Worm (Caenorhabditis elegans) whole organism, mixed stage, embryonic: ENCODE results near the gene C33E10.1.

Experiments
- M03D4.4 ChIP-seq: sonication (generic microtip); optimal IDR thresholded peaks from 2 replicates; lab custom pipeline; 2017; ENCODE audit warnings: mild to moderate bottlenecking, missing genetic modification characterization, missing compliant biosample characterization
- bed-3 ChIP-seq: fragments of 200-800 bp; sonication (Bioruptor generic); optimal IDR thresholded peaks from 3 replicates; lab custom pipeline; 2018; ENCODE audit warnings: mild to moderate bottlenecking, missing genetic modification characterization, moderate library complexity, missing compliant biosample characterization
- blmp-1 ChIP-seq: fragments of 150-350 bp; optimal IDR thresholded peaks from 2 replicates; lab custom pipeline; 2014; ENCODE audit warnings: missing biosample characterization, missing genetic modification characterization
- ceh-83 ChIP-seq: fragments of 200-800 bp; sonication (Bioruptor generic); optimal IDR thresholded peaks from 2 replicates; lab custom pipeline; 2018; ENCODE audit warnings: mild to moderate bottlenecking, missing genetic modification characterization, missing compliant biosample characterization
- ces-1 ChIP-seq: fragments of 150-350 bp; optimal IDR thresholded peaks from 2 replicates; lab custom pipeline; 2014; ENCODE audit warnings: missing biosample characterization, missing genetic modification reagents, missing genetic modification characterization
- cnd-1 ChIP-seq: fragments of 200-800 bp; sonication (Bioruptor generic); optimal IDR thresholded peaks from 2 replicates; lab custom pipeline; 2018; ENCODE audit warnings: mild to moderate bottlenecking, missing genetic modification characterization, missing compliant biosample characterization
- elt-3 ChIP-seq: fragments of 150-350 bp; optimal IDR thresholded peaks from 2 replicates; lab custom pipeline; 2014; ENCODE audit warnings: missing biosample characterization, missing genetic modification characterization
- ham-2 ChIP-seq: fragments of 200-800 bp; sonication (Bioruptor generic); optimal IDR thresholded peaks from 2 replicates; lab custom pipeline; 2018; ENCODE audit warnings: mild to moderate bottlenecking, missing genetic modification characterization, missing compliant biosample characterization
- hlh-1 ChIP-seq: fragments of 150-350 bp; optimal IDR thresholded peaks from 2 replicates; lab custom pipeline; 2014; ENCODE audit warnings: missing biosample characterization, missing genetic modification reagents, missing genetic modification characterization
- lsy-2 ChIP-seq: fragments of 150-350 bp; optimal IDR thresholded peaks from 2 replicates; lab custom pipeline; 2014; ENCODE audit warnings: missing biosample characterization, missing genetic modification characterization
- mab-5 ChIP-seq: fragments of 150-350 bp; optimal IDR thresholded peaks from 2 replicates; lab custom pipeline; 2014; ENCODE audit warnings: missing biosample characterization, missing genetic modification characterization
- mep-1 ChIP-seq: fragments of 150-350 bp; optimal IDR thresholded peaks from 2 replicates; lab custom pipeline; 2017; ENCODE audit warnings: missing biosample characterization, missing genetic modification reagents, missing genetic modification characterization, inconsistent platforms
- nhr-12 ChIP-seq: fragments of 150-350 bp; optimal IDR thresholded peaks from 2 replicates; lab custom pipeline; 2014; ENCODE audit warnings: missing biosample characterization, missing genetic modification characterization
- nhr-2 ChIP-seq: fragments of 150-350 bp; optimal IDR thresholded peaks from 2 replicates; lab custom pipeline; 2014; ENCODE audit warnings: missing biosample characterization, missing genetic modification characterization
- nhr-237 ChIP-seq: fragments of 150-350 bp; optimal IDR thresholded peaks from 2 replicates; lab custom pipeline; 2014; ENCODE audit warnings: missing biosample characterization, missing genetic modification characterization
- nhr-28 ChIP-seq: fragments of 150-350 bp; optimal IDR thresholded peaks from 2 replicates; lab custom pipeline; 2014; ENCODE audit warnings: missing biosample characterization, missing genetic modification characterization
- nhr-76 ChIP-seq: sonication (generic microtip); optimal IDR thresholded peaks from 2 replicates; lab custom pipeline; 2017; ENCODE audit warnings: missing biosample characterization, missing genetic modification characterization
- pha-4 ChIP-seq: fragments of 150-350 bp; optimal IDR thresholded peaks from 2 replicates; lab custom pipeline; 2018; ENCODE audit warnings: missing biosample characterization, missing genetic modification reagents, missing genetic modification characterization
- sem-2 ChIP-seq: fragments of 200-800 bp; sonication (Bioruptor generic); optimal IDR thresholded peaks from 2 replicates; lab custom pipeline; 2018; ENCODE audit warnings: mild to moderate bottlenecking, missing genetic modification characterization, missing compliant biosample characterization
- tbx-8 ChIP-seq: fragments of 200-800 bp; sonication (Bioruptor generic); optimal IDR thresholded peaks from 2 replicates; lab custom pipeline; 2018; ENCODE audit warnings: mild to moderate bottlenecking, missing genetic modification characterization, moderate library complexity, missing compliant biosample characterization
- unc-120 ChIP-seq: sonication (generic microtip); optimal IDR thresholded peaks from 2 replicates; lab custom pipeline; 2017; ENCODE audit warnings: missing genetic modification characterization, missing compliant biosample characterization; ENCODE audit not compliant: poor library complexity, severe bottlenecking
- unc-62 ChIP-seq: fragments of 150-350 bp; optimal IDR thresholded peaks from 2 replicates; lab custom pipeline; 2014; ENCODE audit warnings: missing biosample characterization, missing genetic modification reagents, missing genetic modification characterization
- zip-8 ChIP-seq: fragments of 150-350 bp; optimal IDR thresholded peaks from 2 replicates; lab custom pipeline; 2014; ENCODE audit warnings: missing biosample characterization, missing genetic modification characterization
- ztf-11 ChIP-seq: fragments of 150-350 bp; optimal IDR thresholded peaks from 2 replicates; lab custom pipeline; 2014; ENCODE audit warnings: missing biosample characterization, missing genetic modification characterization

Gene C33E10.1

ce11 chrX:17338944-17339343 is 33.9 kb downstream of the C33E10.1 start:
- TF ChIP-seq nhr-12 (tag; lab: Kevin White, UChicago) (no peak), sem-2 (no peak)

- no peak for TF ChIP-seq ceh-83 (GFP tag; lab: Kevin White, UChicago)
- TF ChIP-seq mab-5 (tag; lab: Kevin White, UChicago): no peak
- no peak for TF ChIP-seq nhr-28 (tag; lab: Kevin White, UChicago)
- TF ChIP-seq unc-62 (GFP tag; lab: Kevin White, UChicago): no peak
- no peak for TF ChIP-seq blmp-1
Measured at ce11 chrX:17340484-17340883, 35.5 kb downstream of the C33E10.1 start, which contains the start of gene C53C11.1. Gene C53C11.1 (plus strand): TSS chrX:17340784.

- TF ChIP-seq ztf-11: no peak
- no peak for TF ChIP-seq unc-120
- TF ChIP-seq cnd-1: no peak
- no peak for TF ChIP-seq zip-8 (tag; lab: Kevin White, UChicago)
- TF ChIP-seq ces-1 (GFP tag; lab: Kevin White, UChicago): no peak
- TF ChIP-seq sem-2: no peak
- no peak for TF ChIP-seq hlh-1
- no peak for TF ChIP-seq ham-2 (GFP tag; lab: Kevin White, UChicago)
- no peak for TF ChIP-seq nhr-12 (tag; lab: Kevin White, UChicago)
- no peak for TF ChIP-seq nhr-2 (tag; lab: Kevin White, UChicago)
- TF ChIP-seq pha-4 (tag; lab: Kevin White, UChicago): no peak
- no peak for TF ChIP-seq elt-3 (tag; lab: Kevin White, UChicago)
- TF ChIP-seq nhr-237: no peak
- TF ChIP-seq tbx-8 (GFP tag; lab: Kevin White, UChicago): no peak
- no peak for TF ChIP-seq lsy-2 (tag; lab: Kevin White, UChicago)
- no peak for TF ChIP-seq mep-1 (tag; lab: Kevin White, UChicago)
- no peak for TF ChIP-seq nhr-76 (tag; lab: Kevin White, UChicago)
- no peak for TF ChIP-seq bed-3
- no peak for TF ChIP-seq blmp-1
- no peak for TF ChIP-seq M03D4.4 (tag; lab: Kevin White, UChicago)
- TF ChIP-seq, all 35 proteins: peak for 0
Measured at ce11 chrX:17349411-17349810, 44.4 kb downstream of the C33E10.1 start.

- TF ChIP-seq nhr-237 (no peak), ces-1 (GFP tag; lab: Kevin White, UChicago) (peak; percentile 49)
Measured at ce11 chrX:17352098-17352497, 47.1 kb downstream of the C33E10.1 start.

ce11 chrX:17355462-17355861 is 50.4 kb downstream of the C33E10.1 start:
- TF ChIP-seq ces-1 (GFP tag; lab: Kevin White, UChicago) (peak; percentile 57), nhr-2 (tag; lab: Kevin White, UChicago) (no peak)
